Fruit fly (Drosophila melanogaster) whole organism, prepupa: ENCODE results near the gene CheB93a.

Source experiments
- Blimp-1 ChIP-seq: fragments of 200-800 bp; sonication (Bioruptor generic); optimal IDR thresholded peaks from 3 replicates; lab custom pipeline; 2017; ENCODE audit warnings: missing biosample characterization, missing genetic modification characterization, mild to moderate bottlenecking, moderate library complexity, missing genetic modification reagents
- CG34406 ChIP-seq: fragments of 200-800 bp; sonication (Bioruptor generic); optimal IDR thresholded peaks from 3 replicates; lab custom pipeline; 2016; ENCODE audit warnings: missing biosample characterization, missing genetic modification characterization
- CG6276 ChIP-seq: fragments of 200-800 bp; sonication (Bioruptor generic); optimal IDR thresholded peaks from 2 replicates; lab custom pipeline; 2017; ENCODE audit warnings: missing biosample characterization, mild to moderate bottlenecking, missing genetic modification characterization
- Hr39 ChIP-seq: fragments of 200-800 bp; sonication (Bioruptor generic); optimal IDR thresholded peaks from 2 replicates; lab custom pipeline; 2016; ENCODE audit warnings: missing biosample characterization, missing genetic modification characterization
- dac ChIP-seq: fragments of 200-800 bp; sonication (Bioruptor generic); optimal IDR thresholded peaks from 2 replicates; lab custom pipeline; 2017; ENCODE audit warnings: missing biosample characterization, mild to moderate bottlenecking, missing genetic modification characterization
- dsx ChIP-seq: fragments of 200-800 bp; optimal IDR thresholded peaks from 3 replicates; lab custom pipeline; 2019; ENCODE audit warnings: missing biosample characterization, mild to moderate bottlenecking, missing genetic modification characterization, moderate library complexity; ENCODE audit not compliant: poor library complexity, severe bottlenecking

DNA sequence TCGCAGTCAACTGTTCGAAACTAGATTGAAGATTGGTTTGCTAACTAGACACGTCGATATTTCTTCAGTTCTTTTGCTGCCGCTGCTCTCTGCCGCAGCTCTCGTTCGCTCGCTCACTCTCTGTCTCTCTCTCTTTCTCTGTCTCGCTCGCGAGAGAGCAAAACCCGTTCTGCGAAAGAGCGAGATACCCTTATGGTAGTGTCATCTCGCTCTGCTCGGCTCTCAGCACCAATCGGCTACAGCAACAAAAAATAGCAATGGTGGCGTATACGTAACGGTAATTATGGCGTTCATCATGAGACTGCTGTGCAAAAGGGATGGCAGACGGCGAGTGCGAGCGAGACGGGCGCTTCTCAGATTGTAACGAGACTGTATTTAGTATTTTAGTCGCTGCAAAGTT, 39.1 kb downstream of the CheB93a start, which contains the start of gene lbe:
- TF ChIP-seq Hr39 (no peak), dac (no peak), CG34406 (GFP tag; lab: Kevin White, UChicago) (no peak), CG6276 (GFP tag; lab: Kevin White, UChicago) (no peak), Blimp-1 (GFP tag; lab: Kevin White, UChicago) (no peak), dsx (GFP tag; lab: Kevin White, UChicago) (peak; percentile 35)
